Fruit fly (Drosophila melanogaster) S2 (cell line): ENCODE data around the gene CG6766.

Source experiments
- CG8478 ChIP-seq: fragments of >200 bp; optimal IDR thresholded peaks from 2 replicates; lab custom pipeline; 2018
- CTCF ChIP-seq, 2 experiments: fragments of >200 bp; optimal IDR thresholded peaks; 2 replicates each; lab custom pipeline; 2018

DNA sequence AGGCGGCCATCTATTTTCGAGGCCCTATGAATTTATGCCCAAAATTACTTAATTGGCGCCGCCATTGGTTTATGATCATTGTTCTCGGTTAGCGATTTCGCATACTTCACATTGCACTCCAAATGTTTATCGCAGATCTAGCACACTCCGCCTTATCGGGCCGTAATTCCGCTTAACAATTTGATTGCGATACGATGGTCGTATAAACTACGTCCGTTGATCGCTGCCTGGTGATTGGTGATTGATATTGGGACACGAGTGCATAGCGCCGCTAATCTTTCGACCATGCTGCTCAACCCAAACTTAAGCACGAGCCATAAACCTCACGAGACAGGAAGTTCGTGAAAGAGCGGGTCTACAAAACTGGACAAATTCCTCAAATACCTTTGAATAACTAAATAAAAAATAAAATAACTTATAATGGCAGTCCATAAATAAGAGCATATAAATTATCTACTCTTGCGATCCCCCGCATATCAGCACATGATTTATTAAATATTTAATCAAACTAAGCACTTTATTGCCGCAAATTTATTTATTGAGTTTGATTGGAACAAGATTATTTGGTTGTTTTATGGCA lies 9.8 kb downstream of the CG6766 start:
- TF ChIP-seq CG8478 (lab: Kevin White, UChicago): no peak
- no peak for TF ChIP-seq CTCF (optimal IDR thresholded peaks at IDR 0.05; lab: Kevin White, UChicago)
